Worm (Caenorhabditis elegans): Measurements from ENCODE around the gene H04D03.6.

The H04D03.6 gene

DNA sequence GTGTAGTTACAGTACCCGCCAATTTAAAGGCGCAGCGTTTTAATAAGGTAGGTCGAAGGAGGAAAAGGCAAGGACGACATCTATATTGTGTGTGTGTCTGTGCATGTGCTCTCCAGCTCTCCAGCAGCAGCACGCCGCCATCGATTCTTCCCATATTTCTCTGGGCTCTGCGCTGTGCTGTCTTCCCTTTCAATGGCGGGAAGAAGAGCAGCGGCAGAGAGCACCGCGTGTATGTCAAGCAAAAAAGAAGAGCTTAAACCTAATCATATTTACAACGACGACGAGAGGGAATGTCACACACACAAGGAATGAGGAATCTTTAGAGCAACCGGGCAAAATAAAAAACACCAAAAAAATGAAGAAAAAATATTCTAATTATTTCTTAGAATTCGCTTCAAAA, 39.8 kb downstream of the H04D03.6 start (continued):
- no peak for TF ChIP-seq hpl-2 (GFP tag; optimal IDR thresholded peaks at IDR 0.05)
- TF ChIP-seq blmp-1 (tag; optimal IDR thresholded peaks at IDR 0.05): no peak
- no peak for TF ChIP-seq tbx-2 (tag; optimal IDR thresholded peaks at IDR 0.05)
- TF ChIP-seq lin-39 (tag; optimal IDR thresholded peaks at IDR 0.05): no peak
- no peak for TF ChIP-seq nhr-11 (tag; optimal IDR thresholded peaks at IDR 0.05)
- no peak for TF ChIP-seq ces-1 (GFP tag; optimal IDR thresholded peaks at IDR 0.05)
- TF ChIP-seq grh-1 (GFP tag; IDR thresholded peaks at IDR 0.05): no peak
- no peak for TF ChIP-seq ceh-8 (GFP tag; optimal IDR thresholded peaks at IDR 0.05)
- TF ChIP-seq egl-13 (tag; optimal IDR thresholded peaks at IDR 0.05): no peak
- peak; percentile 24 for TF ChIP-seq snu-23 (GFP tag; optimal IDR thresholded peaks at IDR 0.05)
- no peak for TF ChIP-seq ztf-11 (tag; optimal IDR thresholded peaks at IDR 0.05)
- TF ChIP-seq fkh-10 (GFP tag; optimal IDR thresholded peaks at IDR 0.05): peak; percentile 29
- no peak for TF ChIP-seq alr-1 (tag; optimal IDR thresholded peaks at IDR 0.05; ENCODE audit: borderline replicate concordance)
- TF ChIP-seq hlh-17 (GFP tag; optimal IDR thresholded peaks at IDR 0.05; ENCODE audit: borderline replicate concordance): no peak
- peak in 1 of 3 experiments; percentile 49 for TF ChIP-seq dpl-1 (GFP tag; optimal IDR thresholded peaks at IDR 0.05)
- TF ChIP-seq zip-4 (GFP tag; optimal IDR thresholded peaks at IDR 0.05): no peak
- no peak for TF ChIP-seq vab-15 (tag; optimal IDR thresholded peaks at IDR 0.05)
- TF ChIP-seq lin-14 (GFP tag; optimal IDR thresholded peaks at IDR 0.05): peak; percentile 79
- peak; percentile 33 for TF ChIP-seq nhr-47 (tag; optimal IDR thresholded peaks at IDR 0.05)
- no peak for TF ChIP-seq nhr-20 (tag; optimal IDR thresholded peaks at IDR 0.05)

DNA sequence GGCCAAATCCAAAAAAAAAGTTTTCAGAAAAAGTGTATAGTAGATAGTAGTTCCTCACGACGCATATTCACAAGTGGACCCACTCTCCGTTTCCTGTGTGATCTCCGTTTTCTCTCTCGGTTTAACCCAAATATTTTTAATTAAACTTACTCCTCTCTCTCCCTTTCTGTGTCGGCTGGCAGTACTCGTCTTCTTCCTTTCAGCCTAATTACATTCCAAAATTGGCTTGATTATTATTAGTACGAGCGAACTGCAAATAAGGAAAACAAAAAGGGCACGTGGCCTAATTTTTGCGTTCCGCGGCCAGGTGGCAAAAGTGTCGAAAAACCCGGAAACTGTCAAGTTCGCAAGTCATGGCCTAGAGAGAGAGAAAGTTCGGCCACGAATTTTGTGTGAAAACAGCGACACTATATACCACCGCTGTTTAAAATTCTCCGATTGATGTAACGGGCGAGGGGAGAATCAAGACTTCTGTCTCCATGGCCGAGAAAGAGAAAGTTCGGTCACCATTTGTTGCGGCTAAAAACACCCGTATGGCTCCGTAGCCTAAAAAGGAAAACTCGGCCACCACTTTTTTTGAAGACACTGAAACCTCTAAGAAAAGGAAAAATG, 41.7 kb downstream of the H04D03.6 start:
- TF ChIP-seq nhr-12 (tag; optimal IDR thresholded peaks at IDR 0.05): no peak
- no peak for TF ChIP-seq snu-23 (GFP tag; optimal IDR thresholded peaks at IDR 0.05)
- TF ChIP-seq efl-3 (GFP tag; optimal IDR thresholded peaks at IDR 0.05): no peak
- peak; percentile 52 for TF ChIP-seq lin-14 (GFP tag; optimal IDR thresholded peaks at IDR 0.05)
- no peak for TF ChIP-seq tlp-1 (tag; optimal IDR thresholded peaks at IDR 0.05)

DNA sequence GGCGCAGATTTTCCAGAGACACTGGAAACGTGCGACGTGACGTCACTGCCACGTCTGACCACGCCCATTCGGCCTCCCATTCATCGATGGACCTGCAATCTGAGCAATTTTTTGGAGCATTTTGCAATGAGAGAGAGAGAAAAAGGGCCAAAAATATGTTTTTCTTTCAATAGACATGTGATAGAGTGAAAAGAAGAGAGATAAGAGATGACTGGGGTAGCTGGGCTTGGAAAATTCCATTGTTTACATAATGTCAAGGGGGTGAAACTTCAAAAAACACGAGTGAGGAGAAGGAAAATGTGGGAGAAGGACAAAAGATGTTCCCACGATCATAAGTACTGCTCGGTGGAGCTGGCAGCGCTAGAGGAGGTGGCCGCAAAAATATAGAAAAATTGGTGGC, 42.7 kb downstream of the H04D03.6 start, which contains the start of gene M03C11.1:
TSS of gene M03C11.1 (minus strand) at position 101 of the 400 bp plus-strand sequence.
- TF ChIP-seq zag-1 (tag; optimal IDR thresholded peaks at IDR 0.05) (no peak), lsy-2 (tag; optimal IDR thresholded peaks at IDR 0.05) (peak in 1 of 2 experiments; percentile 12)

DNA sequence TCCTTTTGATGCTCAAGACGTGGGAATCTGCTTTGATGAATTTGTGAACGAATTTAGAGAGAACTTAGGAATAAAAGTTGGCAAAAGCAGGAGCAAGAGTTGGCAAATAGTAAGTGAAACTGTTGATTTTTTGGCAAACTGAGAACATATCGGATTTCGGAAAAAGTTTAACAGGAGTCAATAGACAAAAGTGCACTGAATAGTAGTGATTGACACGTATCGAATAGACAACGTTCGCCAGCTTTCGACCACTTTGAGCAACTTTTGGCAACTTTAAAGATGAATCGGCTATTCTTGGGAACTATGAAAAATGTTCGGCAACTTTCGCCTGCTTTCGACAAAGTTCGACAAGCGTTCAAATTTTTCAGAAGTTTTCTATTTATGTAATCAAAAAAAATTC, 47.1 kb downstream of the H04D03.6 start, which contains the start of gene M03C11.9:
TSS of gene M03C11.9 (minus strand) at position 101 of the 400 bp plus-strand sequence.
- TF ChIP-seq nhr-90 (tag; optimal IDR thresholded peaks at IDR 0.05; ENCODE audit: poor library complexity) (no peak), blmp-1 (tag; optimal IDR thresholded peaks at IDR 0.05) (no peak), sptf-1 (tag; optimal IDR thresholded peaks at IDR 0.05) (no peak), irx-1 (tag; optimal IDR thresholded peaks at IDR 0.05) (no peak), ceh-90 (tag; optimal IDR thresholded peaks at IDR 0.05) (no peak), ztf-11 (tag; optimal IDR thresholded peaks at IDR 0.05) (no peak), ama-1 (optimal IDR thresholded peaks at IDR 0.05) (no peak), C16A3.4 (tag; optimal IDR thresholded peaks at IDR 0.05) (no peak), pqm-1 (tag; optimal IDR thresholded peaks at IDR 0.05) (no peak), fos-1 (tag; optimal IDR thresholded peaks at IDR 0.05) (no peak), lin-35 (GFP tag; optimal IDR thresholded peaks at IDR 0.05) (no peak), swsn-7 (tag; optimal IDR thresholded peaks at IDR 0.05) (no peak), xbp-1 (tag; optimal IDR thresholded peaks at IDR 0.05) (no peak), dpl-1 (GFP tag; optimal IDR thresholded peaks at IDR 0.05) (no peak), nhr-19 (GFP tag; conservative IDR thresholded peaks at IDR 0.05) (no peak), elt-3 (tag; optimal IDR thresholded peaks at IDR 0.05) (no peak), lin-13 (GFP tag; optimal IDR thresholded peaks at IDR 0.05) (no peak), ets-5 (GFP tag; IDR thresholded peaks at IDR 0.05) (no peak), pax-3 (tag; optimal IDR thresholded peaks at IDR 0.05) (no peak), elt-2 (tag; optimal IDR thresholded peaks at IDR 0.05) (no peak)

All from whole organism, L1 larva.